Fruit fly (Drosophila melanogaster) whole organism, wandering third instar larva: ENCODE data around the gene scramb2.

ENCODE experiments used
- Abd-B ChIP-seq: fragments of >200 bp; optimal IDR thresholded peaks from 2 replicates; lab custom pipeline; 2017; ENCODE audit warnings: missing biosample characterization, missing genetic modification characterization
- CG32264 ChIP-seq: fragments of 200-800 bp; sonication (Bioruptor generic); optimal IDR thresholded peaks from 2 replicates; lab custom pipeline; 2016; ENCODE audit warnings: missing biosample characterization, missing genetic modification characterization
- CG9705 ChIP-seq: fragments of 200-800 bp; sonication (Bioruptor generic); optimal IDR thresholded peaks from 2 replicates; lab custom pipeline; 2018; ENCODE audit warnings: missing biosample characterization, mild to moderate bottlenecking, missing genetic modification characterization
- CrebA ChIP-seq: fragments of 200-800 bp; sonication (Bioruptor generic); optimal IDR thresholded peaks from 2 replicates; lab custom pipeline; 2016; ENCODE audit warnings: missing biosample characterization, mild to moderate bottlenecking, missing genetic modification characterization, borderline replicate concordance
- Dfd ChIP-seq: fragments of >200 bp; optimal IDR thresholded peaks from 2 replicates; lab custom pipeline; 2017; ENCODE audit warnings: missing biosample characterization, missing genetic modification characterization
- Dif ChIP-seq: fragments of 200-275, 200-300 bp; sonication (Bioruptor generic); optimal IDR thresholded peaks from 2 replicates; lab custom pipeline; 2018; ENCODE audit warnings: missing biosample characterization, missing genetic modification characterization; ENCODE audit not compliant: partially characterized antibody
- GATAd ChIP-seq: sonication (Bioruptor generic); optimal IDR thresholded peaks from 2 replicates; lab custom pipeline; 2016; ENCODE audit warnings: missing biosample characterization, missing genetic modification characterization
- HLH106 ChIP-seq: fragments of 200-800 bp; optimal IDR thresholded peaks from 3 replicates; lab custom pipeline; 2019; ENCODE audit warnings: missing biosample characterization, mild to moderate bottlenecking, missing genetic modification characterization, moderate library complexity
- Hr78 ChIP-seq: fragments of >200 bp; optimal IDR thresholded peaks from 2 replicates; lab custom pipeline; 2017; ENCODE audit warnings: missing biosample characterization, missing genetic modification characterization
- Hr83 ChIP-seq: fragments of 200-300 bp; sonication (Bioruptor generic); optimal IDR thresholded peaks from 2 replicates; lab custom pipeline; 2016; ENCODE audit warnings: missing biosample characterization, mild to moderate bottlenecking, missing genetic modification characterization, moderate library complexity; ENCODE audit not compliant: poor library complexity, severe bottlenecking
- Jra ChIP-seq: sonication (Bioruptor generic); optimal IDR thresholded peaks from 2 replicates; lab custom pipeline; 2016; ENCODE audit warnings: missing biosample characterization, missing genetic modification characterization
- Mio ChIP-seq: sonication (Bioruptor generic); optimal IDR thresholded peaks from 2 replicates; lab custom pipeline; 2016; ENCODE audit warnings: missing biosample characterization, missing genetic modification characterization
- Myc ChIP-seq: fragments of >200 bp; optimal IDR thresholded peaks from 2 replicates; lab custom pipeline; 2017
- OdsH ChIP-seq: fragments of 200-800 bp; sonication (Bioruptor generic); optimal IDR thresholded peaks from 2 replicates; lab custom pipeline; 2016; ENCODE audit warnings: missing biosample characterization, mild to moderate bottlenecking, missing genetic modification characterization
- Rel ChIP-seq, 2 experiments: fragments of 200-800 bp; sonication (Bioruptor generic) in 1 of 2; optimal IDR thresholded peaks; 2 replicates in 1 of 2; 3 replicates in 1 of 2; lab custom pipeline; 2016 to 2019; ENCODE audit warnings: mild to moderate bottlenecking in 2 of 2, missing biosample characterization in 2 of 2, missing genetic modification characterization in 2 of 2, moderate library complexity in 1 of 2
- Sp1 ChIP-seq: fragments of 200-800 bp; sonication (Bioruptor generic); optimal IDR thresholded peaks from 3 replicates; lab custom pipeline; 2019; ENCODE audit warnings: missing biosample characterization, mild to moderate bottlenecking, missing genetic modification characterization, moderate library complexity
- Vsx2 ChIP-seq: fragments of 200-300, 225-300 bp; sonication (Bioruptor generic); optimal IDR thresholded peaks from 2 replicates; lab custom pipeline; 2018; ENCODE audit warnings: missing biosample characterization, missing genetic modification characterization; ENCODE audit not compliant: partially characterized antibody
- br ChIP-seq: fragments of 200-800 bp; sonication (Bioruptor generic); optimal IDR thresholded peaks from 2 replicates; lab custom pipeline; 2016; ENCODE audit warnings: missing biosample characterization, missing genetic modification characterization
- brk ChIP-seq: fragments of 200-800 bp; sonication (Bioruptor generic); optimal IDR thresholded peaks from 2 replicates; lab custom pipeline; 2016; ENCODE audit warnings: missing biosample characterization, mild to moderate bottlenecking, missing genetic modification characterization
- dl ChIP-seq, 2 experiments: fragments of 175-275, 200-275 bp in 1 of 2; fragments of 200-275 bp in 1 of 2; sonication (Bioruptor generic); optimal IDR thresholded peaks; lab custom pipeline; 2018; ENCODE audit warnings: mild to moderate bottlenecking in 2 of 2, missing biosample characterization in 2 of 2, missing genetic modification characterization in 2 of 2, moderate library complexity in 2 of 2; ENCODE audit not compliant: partially characterized antibody in 2 of 2, insufficient read depth in 1 of 2
- dmrt93B ChIP-seq: fragments of 200-800 bp; sonication (Bioruptor generic); optimal IDR thresholded peaks from 2 replicates; lab custom pipeline; 2018; ENCODE audit warnings: missing biosample characterization, mild to moderate bottlenecking, missing genetic modification characterization
- dsf ChIP-seq: sonication (Bioruptor generic); optimal IDR thresholded peaks from 2 replicates; lab custom pipeline; 2016; ENCODE audit warnings: missing biosample characterization, missing genetic modification characterization, borderline replicate concordance
- ey ChIP-seq: fragments of 200-800 bp; sonication (Bioruptor generic); optimal IDR thresholded peaks from 2 replicates; lab custom pipeline; 2016; ENCODE audit warnings: missing biosample characterization, missing genetic modification characterization
- foxo ChIP-seq, 2 experiments: fragments of 200-800 bp; sonication (Bioruptor generic); optimal IDR thresholded peaks; 2 replicates in 1 of 2; 3 replicates in 1 of 2; lab custom pipeline; 2016 to 2017; ENCODE audit warnings: missing biosample characterization in 2 of 2, missing genetic modification characterization in 2 of 2
- fru ChIP-seq: fragments of 200-800 bp; sonication (Bioruptor generic); optimal IDR thresholded peaks from 3 replicates; lab custom pipeline; 2016; ENCODE audit warnings: missing biosample characterization, mild to moderate bottlenecking, missing genetic modification characterization
- h ChIP-seq: fragments of 200-800 bp; sonication (Bioruptor generic); optimal IDR thresholded peaks from 3 replicates; lab custom pipeline; 2016; ENCODE audit warnings: missing biosample characterization, mild to moderate bottlenecking, missing genetic modification characterization
- jim ChIP-seq: fragments of 175-275, 200-325 bp; sonication (Bioruptor generic); optimal IDR thresholded peaks from 2 replicates; lab custom pipeline; 2016; ENCODE audit warnings: missing biosample characterization, mild to moderate bottlenecking, missing genetic modification characterization
- lola ChIP-seq: fragments of >200 bp; optimal IDR thresholded peaks from 2 replicates; lab custom pipeline; 2017; ENCODE audit warnings: missing biosample characterization, missing genetic modification characterization
- pan ChIP-seq: fragments of >200 bp; optimal IDR thresholded peaks from 2 replicates; lab custom pipeline; 2017
- psq ChIP-seq: fragments of 200-800 bp; sonication (Bioruptor generic); optimal IDR thresholded peaks from 3 replicates; lab custom pipeline; 2017; ENCODE audit warnings: missing biosample characterization, mild to moderate bottlenecking, missing genetic modification characterization, moderate library complexity
- rgr ChIP-seq: fragments of 200-800 bp; sonication (Bioruptor generic); optimal IDR thresholded peaks from 3 replicates; lab custom pipeline; 2016; ENCODE audit warnings: missing biosample characterization, mild to moderate bottlenecking, missing genetic modification characterization
- sage ChIP-seq: fragments of 200-800 bp; sonication (Bioruptor generic); optimal IDR thresholded peaks from 2 replicates; lab custom pipeline; 2016; ENCODE audit warnings: missing biosample characterization, mild to moderate bottlenecking, missing genetic modification characterization
- sv ChIP-seq: fragments of 200-800 bp; sonication (Bioruptor generic); optimal IDR thresholded peaks from 3 replicates; lab custom pipeline; 2016; ENCODE audit warnings: missing biosample characterization, missing genetic modification characterization
- usp ChIP-seq: fragments of >200 bp; optimal IDR thresholded peaks from 2 replicates; lab custom pipeline; 2017; ENCODE audit warnings: missing biosample characterization, missing genetic modification characterization
- woc ChIP-seq: sonication (Bioruptor generic); optimal IDR thresholded peaks from 2 replicates; lab custom pipeline; 2016; ENCODE audit warnings: missing biosample characterization, mild to moderate bottlenecking, missing genetic modification characterization

The scramb2 gene

DNA sequence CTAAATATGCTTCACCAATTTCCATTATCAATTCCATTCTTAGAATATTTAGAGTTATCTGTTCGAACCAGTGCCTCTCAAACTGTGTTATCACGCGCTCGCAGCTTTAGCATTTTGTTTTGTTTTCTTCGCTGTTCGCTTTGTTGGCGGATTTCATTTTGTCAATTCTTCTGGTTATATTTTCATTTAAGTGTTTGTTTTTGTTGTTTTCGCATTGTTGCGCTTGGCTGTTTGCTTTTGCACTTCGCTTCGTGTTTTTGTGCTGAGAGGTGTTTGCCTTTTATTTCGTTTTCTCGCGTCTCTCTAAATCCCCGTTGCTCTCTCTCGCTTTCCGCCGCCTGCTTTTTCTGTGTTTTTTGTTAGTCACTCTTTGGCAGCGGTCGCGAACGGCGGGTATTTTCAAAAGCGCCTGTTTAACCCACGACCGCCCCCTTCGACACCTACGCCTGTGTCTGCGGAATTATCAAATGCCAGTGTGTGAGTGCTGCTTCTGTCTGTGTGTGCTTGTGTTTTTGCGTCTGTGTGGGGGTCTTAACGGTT lies 31.0 kb upstream of the scramb2 start (continued):
- TF ChIP-seq sage (GFP tag; lab: Kevin White, UChicago) (no peak), Myc (lab: Kevin White, UChicago) (peak; percentile 20), Sp1 (GFP tag; lab: Kevin White, UChicago) (peak; percentile 81), CG9705 (GFP tag; lab: Kevin White, UChicago) (no peak), usp (GFP tag; lab: Kevin White, UChicago) (no peak), dsf (GFP tag; lab: Kevin White, UChicago) (no peak), Mio (GFP tag; lab: Kevin White, UChicago) (peak; percentile 42), pan (lab: Kevin White, UChicago) (no peak), woc (GFP tag; lab: Kevin White, UChicago) (peak; percentile 51), h (GFP tag; lab: Kevin White, UChicago) (peak; percentile 81)

DNA sequence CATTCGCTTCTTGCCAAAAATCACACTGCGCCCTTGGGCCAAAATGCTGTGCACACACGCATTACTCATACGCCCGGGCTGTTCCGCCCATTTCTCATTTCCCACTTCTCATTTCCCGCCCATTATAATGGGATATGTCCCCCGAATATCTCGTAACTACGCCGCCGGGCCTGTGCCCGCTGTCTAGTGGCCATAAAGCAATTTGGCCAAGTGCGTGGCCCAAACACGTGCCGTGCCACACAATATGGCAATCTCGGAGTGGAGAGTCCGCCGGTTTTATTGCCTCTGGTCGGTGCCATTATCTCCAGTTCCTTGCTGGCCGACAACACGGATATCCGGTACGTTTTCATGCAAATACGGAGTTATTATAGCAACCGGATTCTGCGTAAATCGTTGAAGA lies 30.3 kb upstream of the scramb2 start:
- TF ChIP-seq psq (GFP tag; lab: Kevin White, UChicago) (no peak), usp (GFP tag; lab: Kevin White, UChicago) (no peak), brk (GFP tag; lab: Kevin White, UChicago) (no peak), CG9705 (GFP tag; lab: Kevin White, UChicago) (no peak), CG32264 (GFP tag; lab: Kevin White, UChicago) (no peak), dl (GFP tag; optimal IDR thresholded peaks at IDR 0.05; lab: Kevin White, UChicago; ENCODE audit: insufficient read depth in 1 of 2, partially characterized antibody in 2 of 2) (no peak), Vsx2 (GFP tag; lab: Kevin White, UChicago) (no peak), dsf (GFP tag; lab: Kevin White, UChicago) (no peak)

DNA sequence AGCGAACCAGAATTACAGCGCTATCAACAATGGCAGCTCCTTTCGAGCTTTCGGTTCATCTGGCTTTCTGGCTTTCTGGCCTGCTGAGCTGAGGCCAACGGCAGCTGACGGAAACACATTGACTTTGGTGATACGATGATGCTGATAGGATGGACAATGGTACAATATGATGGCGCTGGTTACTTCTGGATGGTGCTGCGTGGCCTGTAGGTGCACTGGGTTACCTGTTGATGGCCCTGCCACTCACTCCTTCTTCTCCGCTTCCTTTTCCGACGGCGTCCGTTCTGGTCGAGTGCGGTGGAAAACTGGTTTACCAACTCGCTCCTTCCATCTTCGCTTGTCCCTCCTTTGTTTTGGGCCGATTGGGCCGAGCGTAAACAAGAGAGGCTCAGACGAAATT lies 28.2 kb upstream of the scramb2 start:
- TF ChIP-seq usp (GFP tag; lab: Kevin White, UChicago) (no peak), Vsx2 (GFP tag; lab: Kevin White, UChicago) (peak; percentile 70), sv (no peak), fru (GFP tag; lab: Kevin White, UChicago) (peak; percentile 37), brk (GFP tag; lab: Kevin White, UChicago) (no peak), psq (GFP tag; lab: Kevin White, UChicago) (peak; percentile 33)

DNA sequence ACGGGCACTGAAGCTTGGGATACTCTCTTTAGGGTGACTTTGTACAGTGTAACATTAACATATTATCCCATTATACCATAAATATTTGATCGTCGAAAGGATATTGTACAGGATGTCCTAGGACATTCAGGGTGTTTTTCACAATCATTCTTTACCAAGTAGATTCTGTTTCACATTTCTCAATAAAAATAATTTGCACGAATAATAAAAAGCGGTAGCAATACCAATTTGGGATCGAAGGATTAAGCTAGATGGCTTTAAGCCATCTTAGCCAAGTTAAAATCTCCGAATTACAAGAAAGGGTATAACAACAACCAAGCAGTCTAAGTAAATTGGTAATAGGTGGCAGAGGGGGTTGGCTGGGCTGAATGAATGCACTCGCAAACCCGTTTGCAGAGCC lies 27.8 kb upstream of the scramb2 start:
- TF ChIP-seq dl (GFP tag; optimal IDR thresholded peaks at IDR 0.05; lab: Kevin White, UChicago; ENCODE audit: insufficient read depth in 1 of 2, partially characterized antibody in 2 of 2), result no peak
- TF ChIP-seq pan (lab: Kevin White, UChicago), result no peak
- TF ChIP-seq Hr83 (GFP tag; lab: Kevin White, UChicago), result no peak
- peak; percentile 47 for TF ChIP-seq Sp1 (GFP tag; lab: Kevin White, UChicago)
- TF ChIP-seq br (GFP tag; lab: Kevin White, UChicago), result no peak
- TF ChIP-seq OdsH (GFP tag; lab: Kevin White, UChicago), result peak; percentile 44
- no peak for TF ChIP-seq Vsx2 (GFP tag; lab: Kevin White, UChicago)
- no peak for TF ChIP-seq CG32264 (GFP tag; lab: Kevin White, UChicago)
- TF ChIP-seq fru (GFP tag; lab: Kevin White, UChicago), result peak; percentile 32
- no peak for TF ChIP-seq usp (GFP tag; lab: Kevin White, UChicago)
- peak; percentile 29 for TF ChIP-seq ey
- no peak for TF ChIP-seq Dfd (GFP tag; lab: Kevin White, UChicago)
- TF ChIP-seq jim, result no peak
- TF ChIP-seq CG9705 (GFP tag; lab: Kevin White, UChicago), result no peak
- no peak for TF ChIP-seq Mio (GFP tag; lab: Kevin White, UChicago)
- no peak for TF ChIP-seq Abd-B
- peak; percentile 39 for TF ChIP-seq HLH106 (tag; lab: Kevin White, UChicago)
- TF ChIP-seq Jra (GFP tag; lab: Kevin White, UChicago), result no peak
- TF ChIP-seq rgr (GFP tag; lab: Kevin White, UChicago), result peak; percentile 1
- TF ChIP-seq brk (GFP tag; lab: Kevin White, UChicago), result no peak
- TF ChIP-seq sv, result no peak
- TF ChIP-seq h (GFP tag; lab: Kevin White, UChicago), result peak; percentile 44
- no peak for TF ChIP-seq Hr78
- TF ChIP-seq dmrt93B (GFP tag; lab: Kevin White, UChicago), result peak; percentile 41
- TF ChIP-seq Myc (lab: Kevin White, UChicago), result no peak
- peak; percentile 2 for TF ChIP-seq psq (GFP tag; lab: Kevin White, UChicago)
- TF ChIP-seq lola (GFP tag; lab: Kevin White, UChicago), result no peak
- TF ChIP-seq Dif, result no peak
- no peak for TF ChIP-seq CrebA (GFP tag; lab: Kevin White, UChicago)
- no peak for TF ChIP-seq Rel (GFP tag; optimal IDR thresholded peaks at IDR 0.05; lab: Kevin White, UChicago)
- TF ChIP-seq Rel (tag; optimal IDR thresholded peaks at IDR 0.05; lab: Kevin White, UChicago), result no peak
- no peak for TF ChIP-seq GATAd (GFP tag; lab: Kevin White, UChicago)
- peak in 1 of 2 experiments; percentile 45 for TF ChIP-seq foxo (GFP tag; optimal IDR thresholded peaks at IDR 0.05; lab: Kevin White, UChicago)
- TF ChIP-seq woc (GFP tag; lab: Kevin White, UChicago), result peak; percentile 61
- TF ChIP-seq, all 38 proteins: peak for 11
